Fruit fly (Drosophila melanogaster): Measurements from ENCODE around the gene CG9692.

Gene CG9692

dm6 chr3L:16670195-16670594 lies 34.6 kb upstream of the CG9692 start (continued):
- TF ChIP-seq Blimp-1 (GFP tag; optimal IDR thresholded peaks at IDR 0.05) (no peak), CG11085 (GFP tag; IDR thresholded peaks at IDR 0.05) (peak; percentile 19; the same call in 1 of the 2 replicates), Dip3 (GFP tag; optimal IDR thresholded peaks at IDR 0.05) (peak; percentile 4), CG3995 (GFP tag; optimal IDR thresholded peaks at IDR 0.05) (no peak), inv (GFP tag; IDR thresholded peaks at IDR 0.05; ENCODE audit: partially characterized antibody) (no peak), Mrtf (GFP tag; IDR thresholded peaks at IDR 0.05) (0 out of 3 replicates have a peak, but pooled peaks have one; percentile 13), Doc3 (GFP tag; IDR thresholded peaks at IDR 0.05; ENCODE audit: partially characterized antibody) (no peak), HLH3B (GFP tag; IDR thresholded peaks at IDR 0.05) (0 out of 2 replicates have a peak, but pooled peaks have one; percentile 21), CG13424 (tag; optimal IDR thresholded peaks at IDR 0.05) (peak; percentile 12), wek (GFP tag; optimal IDR thresholded peaks at IDR 0.05) (peak; percentile 20), CG17912 (GFP tag; optimal IDR thresholded peaks at IDR 0.05) (peak; percentile 46), pho (GFP tag; optimal IDR thresholded peaks at IDR 0.05) (peak; percentile 10), CG6813 (GFP tag; optimal IDR thresholded peaks at IDR 0.05) (peak; percentile 20), so (GFP tag; IDR thresholded peaks at IDR 0.05) (peak; percentile 37; the same call in 1 of the 3 replicates), CG14965 (GFP tag; optimal IDR thresholded peaks at IDR 0.05; ENCODE audit: borderline replicate concordance) (no peak), ato (GFP tag; IDR thresholded peaks at IDR 0.05; ENCODE audit: partially characterized antibody) (no peak), CG12071 (GFP tag; optimal IDR thresholded peaks at IDR 0.05) (peak; percentile 14), ci (GFP tag; IDR thresholded peaks at IDR 0.05) (0 out of 3 replicates have a peak, but pooled peaks have one; percentile 26), Max (GFP tag; optimal IDR thresholded peaks at IDR 0.05) (no peak), mld (GFP tag; IDR thresholded peaks at IDR 0.05; ENCODE audit: partially characterized antibody) (no peak), Fer1 (GFP tag; optimal IDR thresholded peaks at IDR 0.05) (peak; percentile 49), chm (GFP tag; IDR thresholded peaks at IDR 0.05) (0 out of 2 replicates have a peak, but pooled peaks have one; percentile 54), CG1233 (GFP tag; optimal IDR thresholded peaks at IDR 0.05) (peak; percentile 3), CG14014 (GFP tag; IDR thresholded peaks at IDR 0.05) (peak; percentile 23; the same call in 1 of the 2 replicates), sug (tag; optimal IDR thresholded peaks at IDR 0.05) (peak; percentile 57), tap (tag; optimal IDR thresholded peaks at IDR 0.05) (no peak), CG9215 (GFP tag; IDR thresholded peaks at IDR 0.05) (no peak), CG6654 (GFP tag; optimal IDR thresholded peaks at IDR 0.05) (no peak), CG15073 (GFP tag; optimal IDR thresholded peaks at IDR 0.05) (no peak), CG4730 (GFP tag; IDR thresholded peaks at IDR 0.05) (no peak), CG12659 (GFP tag; optimal IDR thresholded peaks at IDR 0.05) (peak; percentile 25), slbo (GFP tag; IDR thresholded peaks at IDR 0.05) (no peak), Dref (GFP tag; IDR thresholded peaks at IDR 0.05) (peak; percentile 21; the same call in 1 of the 2 replicates), fd3F (GFP tag; optimal IDR thresholded peaks at IDR 0.05) (no peak), Meics (GFP tag; optimal IDR thresholded peaks at IDR 0.05) (peak; percentile 8), CrebB (tag; optimal IDR thresholded peaks at IDR 0.05) (peak; percentile 2), sens-2 (GFP tag; IDR thresholded peaks at IDR 0.05) (no peak), vvl (GFP tag; IDR thresholded peaks at IDR 0.05) (0 out of 2 replicates have a peak, but pooled peaks have one; percentile 20), CG10543 (GFP tag; optimal IDR thresholded peaks at IDR 0.05) (peak; percentile 59), CG7963 (GFP tag; IDR thresholded peaks at IDR 0.05; ENCODE audit: partially characterized antibody) (no peak), Ptx1 (GFP tag; IDR thresholded peaks at IDR 0.05) (0 out of 2 replicates have a peak, but pooled peaks have one; percentile 9), cato (GFP tag; optimal IDR thresholded peaks at IDR 0.05; ENCODE audit: borderline replicate concordance) (no peak), Six4 (GFP tag; optimal IDR thresholded peaks at IDR 0.05) (no peak), CG18599 (GFP tag; optimal IDR thresholded peaks at IDR 0.05) (peak; percentile 52), corto (GFP tag; optimal IDR thresholded peaks at IDR 0.05) (no peak), CG13624 (GFP tag; optimal IDR thresholded peaks at IDR 0.05) (no peak), az2 (GFP tag; optimal IDR thresholded peaks at IDR 0.05) (no peak), CG7987 (GFP tag; optimal IDR thresholded peaks at IDR 0.05) (peak; percentile 35), yki (optimal IDR thresholded peaks at IDR 0.05) (no peak), CG17802 (tag; optimal IDR thresholded peaks at IDR 0.05) (no peak)

Measured in whole organism, embryonic.